Worm (Caenorhabditis elegans): Measurements from ENCODE around the gene comt-2.

ce11 chrV:16537908-16538446 is 43.7 kb upstream of the comt-2 start, which contains the start of gene Y32B12B.2:
- TF ChIP-seq dao-5 (tag; optimal IDR thresholded peaks at IDR 0.05) (no peak), him-1 (tag; optimal IDR thresholded peaks at IDR 0.05) (no peak)
